Fruit fly (Drosophila melanogaster) whole organism, prepupa: ENCODE measurements around the gene Pp1-13C.

Experiments used
- CG10631 ChIP-seq: fragments of 200-800 bp; sonication (Bioruptor generic); optimal IDR thresholded peaks from 2 replicates; lab custom pipeline; 2016; ENCODE audit warnings: missing biosample characterization, missing genetic modification characterization
- CG10669 ChIP-seq: fragments of 200-800 bp; sonication (Bioruptor generic); optimal IDR thresholded peaks from 3 replicates; lab custom pipeline; 2018; ENCODE audit warnings: missing biosample characterization, mild to moderate bottlenecking, missing genetic modification characterization, moderate library complexity
- CG11294 ChIP-seq: fragments of 200-800 bp; sonication (Bioruptor generic); IDR thresholded peaks from 2 replicates; pipeline ENCODE4 v1.3.6; 2022; ENCODE audit warnings: missing biosample characterization, missing genetic modification characterization
- CG16779 ChIP-seq: fragments of 200-800 bp; sonication (Bioruptor generic); optimal IDR thresholded peaks from 3 replicates; lab custom pipeline; 2017; ENCODE audit warnings: missing biosample characterization, mild to moderate bottlenecking, missing genetic modification characterization
- CG31627 ChIP-seq: fragments of 200-800 bp; sonication (Bioruptor generic); optimal IDR thresholded peaks from 3 replicates; lab custom pipeline; 2016; ENCODE audit warnings: missing biosample characterization, missing genetic modification characterization
- CG7368 ChIP-seq: fragments of 200-800 bp; sonication (Bioruptor generic); optimal IDR thresholded peaks from 3 replicates; lab custom pipeline; 2016; ENCODE audit warnings: missing biosample characterization, missing genetic modification characterization
- Gug ChIP-seq: fragments of 200-800 bp; sonication (Bioruptor generic); IDR thresholded peaks from 2 replicates; pipeline ENCODE4 v1.3.6; 2022; ENCODE audit warnings: missing biosample characterization, missing genetic modification characterization
- OdsH ChIP-seq: fragments of 200-800 bp; sonication (Bioruptor generic); optimal IDR thresholded peaks from 3 replicates; lab custom pipeline; 2016; ENCODE audit warnings: missing biosample characterization, missing genetic modification characterization
- esn ChIP-seq: fragments of 200-800 bp; sonication (Bioruptor generic); optimal IDR thresholded peaks from 2 replicates; lab custom pipeline; 2016; ENCODE audit warnings: missing biosample characterization, mild to moderate bottlenecking, missing genetic modification characterization, moderate library complexity
- fkh ChIP-seq: fragments of 200-800 bp; sonication (Bioruptor generic); optimal IDR thresholded peaks from 3 replicates; lab custom pipeline; 2017; ENCODE audit warnings: missing biosample characterization, mild to moderate bottlenecking, missing genetic modification characterization, moderate library complexity

- no peak for TF ChIP-seq CG10669
- TF ChIP-seq CG7368, result no peak
- no peak for TF ChIP-seq CG11294
- no peak for TF ChIP-seq Gug
- TF ChIP-seq esn (GFP tag; lab: Kevin White, UChicago), result no peak
- no peak for TF ChIP-seq CG10631 (GFP tag; lab: Kevin White, UChicago)
- TF ChIP-seq CG16779, result no peak
- TF ChIP-seq CG31627 (GFP tag; lab: Kevin White, UChicago), result no peak
- no peak for TF ChIP-seq fkh (GFP tag; lab: Kevin White, UChicago)
- TF ChIP-seq OdsH, result no peak
Measured at dm6 chrX:15379014-15379491, 18.2 kb upstream of the Pp1-13C start, which contains the start of gene acj6.
